Worm (Caenorhabditis elegans) whole organism, L2 larva: ENCODE results near the gene F55B11.5.

Experiments
- Y55F3AM.14 ChIP-seq: fragments of 200-800 bp; sonication (Bioruptor generic); optimal IDR thresholded peaks from 2 replicates; lab custom pipeline; 2018; ENCODE audit warnings: mild to moderate bottlenecking, missing genetic modification characterization, missing compliant biosample characterization
- ZK546.5 ChIP-seq: sonication (generic microtip); optimal IDR thresholded peaks from 2 replicates; lab custom pipeline; 2017; ENCODE audit warnings: missing biosample characterization, missing genetic modification characterization
- alr-1 ChIP-seq: fragments of 150-350 bp; optimal IDR thresholded peaks from 2 replicates; lab custom pipeline; 2014; ENCODE audit warnings: missing biosample characterization, missing genetic modification characterization
- ama-1 ChIP-seq: fragments of 150-350 bp; optimal IDR thresholded peaks from 2 replicates; lab custom pipeline; 2018; ENCODE audit warnings: inconsistent platforms
- ceh-16 ChIP-seq: fragments of 150-350 bp; optimal IDR thresholded peaks from 2 replicates; lab custom pipeline; 2014; ENCODE audit warnings: missing biosample characterization, missing genetic modification characterization
- ceh-82 ChIP-seq: fragments of 150-350 bp; optimal IDR thresholded peaks from 2 replicates; lab custom pipeline; 2014; ENCODE audit warnings: missing biosample characterization, missing genetic modification characterization
- crh-2 ChIP-seq: sonication (generic microtip); optimal IDR thresholded peaks from 2 replicates; lab custom pipeline; 2017; ENCODE audit warnings: missing biosample characterization, missing genetic modification characterization
- dmd-4 ChIP-seq: sonication (generic microtip); optimal IDR thresholded peaks from 2 replicates; lab custom pipeline; 2017; ENCODE audit warnings: missing biosample characterization, missing genetic modification characterization
- egl-27 ChIP-seq: sonication (generic microtip); optimal IDR thresholded peaks from 3 replicates; lab custom pipeline; 2017; ENCODE audit warnings: missing biosample characterization, missing genetic modification reagents, missing genetic modification characterization
- fos-1 ChIP-seq: fragments of 150-350 bp; optimal IDR thresholded peaks from 2 replicates; lab custom pipeline; 2014; ENCODE audit warnings: missing biosample characterization, missing genetic modification characterization
- gmeb-1 ChIP-seq: fragments of 150-350 bp; optimal IDR thresholded peaks from 2 replicates; lab custom pipeline; 2014; ENCODE audit warnings: missing biosample characterization, missing genetic modification characterization
- lin-39 ChIP-seq: fragments of 150-350 bp; optimal IDR thresholded peaks from 2 replicates; lab custom pipeline; 2014; ENCODE audit warnings: missing biosample characterization, missing genetic modification reagents, missing genetic modification characterization
- lsy-2 ChIP-seq, 2 experiments: fragments of 150-350 bp in 1 of 2; sonication (generic microtip) in 1 of 2; optimal IDR thresholded peaks; 2 replicates each; lab custom pipeline; 2014 to 2017; ENCODE audit warnings: missing biosample characterization in 2 of 2, missing genetic modification characterization in 2 of 2
- mab-5 ChIP-seq: fragments of 150-350 bp; optimal IDR thresholded peaks from 2 replicates; lab custom pipeline; 2014; ENCODE audit warnings: missing biosample characterization, missing genetic modification characterization
- mbf-1 ChIP-seq: sonication (generic microtip); optimal IDR thresholded peaks from 2 replicates; lab custom pipeline; 2017; ENCODE audit warnings: missing biosample characterization, missing genetic modification characterization
- mdl-1 ChIP-seq, 2 experiments: fragments of 150-350 bp in 1 of 2; sonication (generic microtip) in 1 of 2; optimal IDR thresholded peaks; 2 replicates each; lab custom pipeline; 2017; ENCODE audit warnings: missing biosample characterization in 2 of 2, missing genetic modification characterization in 2 of 2
- nhr-10 ChIP-seq: sonication (generic microtip); optimal IDR thresholded peaks from 2 replicates; lab custom pipeline; 2017; ENCODE audit warnings: missing biosample characterization, missing genetic modification characterization
- nhr-11 ChIP-seq: fragments of 150-350 bp; optimal IDR thresholded peaks from 2 replicates; lab custom pipeline; 2014; ENCODE audit warnings: missing biosample characterization, missing genetic modification characterization
- nhr-129 ChIP-seq: fragments of 150-350 bp; optimal IDR thresholded peaks from 2 replicates; lab custom pipeline; 2014; ENCODE audit warnings: missing biosample characterization, missing genetic modification characterization
- nhr-21 ChIP-seq: fragments of 150-350 bp; optimal IDR thresholded peaks from 2 replicates; lab custom pipeline; 2014; ENCODE audit warnings: missing biosample characterization, missing genetic modification characterization
- nhr-23 ChIP-seq: fragments of 150-350 bp; optimal IDR thresholded peaks from 2 replicates; lab custom pipeline; 2014; ENCODE audit warnings: missing biosample characterization, missing genetic modification reagents, missing genetic modification characterization
- nhr-237 ChIP-seq: fragments of 150-350 bp; optimal IDR thresholded peaks from 2 replicates; lab custom pipeline; 2014; ENCODE audit warnings: missing biosample characterization, missing genetic modification characterization
- nhr-25 ChIP-seq: fragments of 150-350 bp; sonication (generic microtip); optimal IDR thresholded peaks from 3 replicates; lab custom pipeline; 2014; ENCODE audit warnings: missing biosample characterization, missing genetic modification characterization
- nhr-77 ChIP-seq: fragments of 150-350 bp; optimal IDR thresholded peaks from 2 replicates; lab custom pipeline; 2014; ENCODE audit warnings: missing biosample characterization, missing genetic modification characterization
- skn-1 ChIP-seq: sonication (generic microtip); optimal IDR thresholded peaks from 2 replicates; lab custom pipeline; 2017; ENCODE audit warnings: missing biosample characterization, missing genetic modification characterization
- sma-3 ChIP-seq: sonication (generic microtip); optimal IDR thresholded peaks from 2 replicates; lab custom pipeline; 2016; ENCODE audit warnings: missing genetic modification reagents, missing genetic modification characterization, missing compliant biosample characterization
- sma-9 ChIP-seq, 2 experiments: fragments of 150-350 bp in 1 of 2; sonication (generic microtip) in 1 of 2; optimal IDR thresholded peaks; 2 replicates each; lab custom pipeline; 2014 to 2016; ENCODE audit warnings: missing genetic modification characterization in 2 of 2, mild to moderate bottlenecking in 1 of 2, missing biosample characterization in 1 of 2, missing compliant biosample characterization in 1 of 2, missing genetic modification reagents in 1 of 2, moderate library complexity in 1 of 2
- snpc-4 ChIP-seq: fragments of 150-350 bp; optimal IDR thresholded peaks from 2 replicates; lab custom pipeline; 2014; ENCODE audit warnings: missing biosample characterization, missing genetic modification characterization
- unc-39 ChIP-seq: fragments of 150-350 bp; optimal IDR thresholded peaks from 2 replicates; lab custom pipeline; 2014; ENCODE audit warnings: missing biosample characterization, missing genetic modification characterization
- ztf-1 ChIP-seq: fragments of 200-800 bp; sonication (Bioruptor generic); conservative IDR thresholded peaks from 2 replicates; pipeline ENCODE4 v1.3.6; 2022; ENCODE audit warnings: missing genetic modification characterization, missing compliant biosample characterization
- ztf-11 ChIP-seq: sonication (generic microtip); optimal IDR thresholded peaks from 2 replicates; lab custom pipeline; 2017; ENCODE audit warnings: missing biosample characterization, missing genetic modification characterization
- ztf-4 ChIP-seq: fragments of 150-350 bp; optimal IDR thresholded peaks from 2 replicates; lab custom pipeline; 2014; ENCODE audit warnings: missing biosample characterization, missing genetic modification characterization

The F55B11.5 gene

DNA sequence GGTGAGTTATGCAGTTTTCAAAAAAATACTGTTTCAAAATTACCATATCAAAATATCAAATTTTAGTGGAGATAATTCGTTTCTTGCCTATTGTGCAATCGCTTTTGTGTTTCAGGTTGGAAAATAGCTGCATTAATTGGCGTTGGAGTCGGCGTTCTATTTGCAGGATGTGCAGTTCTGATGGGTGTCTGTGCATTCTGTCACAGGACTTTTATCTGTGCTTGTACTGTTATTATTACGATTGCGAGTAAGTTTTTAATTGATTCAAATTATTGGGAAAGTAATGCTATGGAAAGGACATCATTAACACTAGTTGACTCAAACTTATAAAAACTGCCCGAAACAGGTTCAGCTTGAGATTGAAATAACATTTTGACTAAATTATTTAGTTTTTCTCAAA lies 32.7 kb upstream of the F55B11.5 start:
- TF ChIP-seq Y55F3AM.14 (GFP tag; lab: Kevin White, UChicago) (no peak), nhr-23 (no peak), nhr-21 (tag; lab: Kevin White, UChicago) (no peak), ztf-11 (no peak), snpc-4 (tag; lab: Kevin White, UChicago) (no peak), ZK546.5 (tag; lab: Kevin White, UChicago) (no peak), nhr-11 (tag; lab: Kevin White, UChicago) (no peak), mab-5 (no peak), ceh-16 (tag; lab: Kevin White, UChicago) (no peak)

DNA sequence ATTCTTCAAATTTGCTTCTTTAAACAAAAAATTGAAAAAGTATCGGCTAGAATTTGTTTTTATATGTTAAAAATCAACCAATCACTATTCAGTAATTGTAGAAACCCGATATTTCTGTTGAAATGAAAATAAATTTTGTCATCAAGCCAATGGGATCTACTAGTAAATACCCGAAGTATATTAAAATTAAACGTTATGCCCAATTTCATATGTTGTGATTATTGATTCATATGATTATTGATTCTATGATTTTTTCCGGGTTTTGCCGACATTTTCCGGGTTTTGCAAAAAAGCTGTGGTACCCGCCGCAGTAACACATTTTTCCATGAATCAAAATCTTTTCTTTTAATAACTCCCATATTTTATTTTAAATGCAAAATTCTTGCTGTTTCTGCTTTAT lies 32.0 kb upstream of the F55B11.5 start:
- no peak for TF ChIP-seq lin-39 (tag; lab: Kevin White, UChicago)
- no peak for TF ChIP-seq dmd-4 (tag; lab: Kevin White, UChicago)
- TF ChIP-seq mdl-1 (tag; optimal IDR thresholded peaks at IDR 0.05; lab: Kevin White, UChicago): no peak
- no peak for TF ChIP-seq ama-1
- TF ChIP-seq mab-5: no peak
- TF ChIP-seq ceh-82 (tag; lab: Kevin White, UChicago): no peak
- TF ChIP-seq ZK546.5 (tag; lab: Kevin White, UChicago): no peak
- TF ChIP-seq alr-1 (tag; lab: Kevin White, UChicago): no peak
- no peak for TF ChIP-seq nhr-237 (tag; lab: Kevin White, UChicago)

- TF ChIP-seq Y55F3AM.14 (GFP tag; lab: Kevin White, UChicago): no peak
- TF ChIP-seq ZK546.5 (tag; lab: Kevin White, UChicago): no peak
- no peak for TF ChIP-seq ztf-4 (tag; lab: Kevin White, UChicago)
- TF ChIP-seq mbf-1 (tag; lab: Kevin White, UChicago): no peak
- no peak for TF ChIP-seq crh-2
- TF ChIP-seq sma-3 (GFP tag; lab: Kevin White, UChicago): no peak
- TF ChIP-seq nhr-10 (tag; lab: Kevin White, UChicago): no peak
- TF ChIP-seq ceh-82 (tag; lab: Kevin White, UChicago): no peak
- no peak for TF ChIP-seq unc-39 (tag; lab: Kevin White, UChicago)
- TF ChIP-seq alr-1 (tag; lab: Kevin White, UChicago): no peak
- no peak for TF ChIP-seq ztf-1 (GFP tag; lab: Robert Waterston, UW)
- no peak for TF ChIP-seq nhr-237 (tag; lab: Kevin White, UChicago)
- TF ChIP-seq egl-27 (tag; lab: Kevin White, UChicago): no peak
- no peak for TF ChIP-seq fos-1
- no peak for TF ChIP-seq lin-39 (tag; lab: Kevin White, UChicago)
- TF ChIP-seq nhr-77: no peak
- TF ChIP-seq nhr-25 (tag; lab: Kevin White, UChicago): no peak
Measured at ce11 chrIV:14408569-14408968, 18.9 kb upstream of the F55B11.5 start.

- peak; percentile 53 for TF ChIP-seq nhr-129
- no peak for TF ChIP-seq mbf-1 (tag; lab: Kevin White, UChicago)
Measured at ce11 chrIV:14412655-14413054, 14.8 kb upstream of the F55B11.5 start, which contains the start of gene xdh-1. xdh-1 (minus strand) TSS chrIV:14412894.

DNA sequence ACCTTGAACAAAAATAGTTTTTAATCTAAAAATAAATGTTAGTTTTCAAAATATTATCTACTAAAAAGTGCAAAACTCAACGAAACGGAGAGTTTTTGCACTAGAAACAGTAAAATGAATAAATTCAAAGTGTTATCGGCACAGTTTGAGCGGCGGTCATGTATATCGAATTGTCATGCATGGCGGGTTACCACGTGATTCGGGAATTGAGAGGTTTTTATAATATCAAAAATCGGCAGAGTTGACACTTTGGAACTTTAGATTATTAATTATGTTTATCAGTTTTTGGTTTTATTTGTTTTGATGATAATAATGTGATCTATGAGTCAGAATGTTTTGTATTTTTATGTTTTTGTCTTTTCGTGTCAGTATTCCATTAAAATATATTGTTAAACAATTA lies 14.1 kb upstream of the F55B11.5 start:
- no peak for TF ChIP-seq lsy-2 (tag; optimal IDR thresholded peaks at IDR 0.05; lab: Kevin White, UChicago)
- no peak for TF ChIP-seq nhr-77
- TF ChIP-seq mbf-1 (tag; lab: Kevin White, UChicago): no peak
- TF ChIP-seq crh-2: peak; percentile 3
- TF ChIP-seq skn-1 (tag; lab: Kevin White, UChicago): peak; percentile 82
- peak; percentile 29 for TF ChIP-seq gmeb-1 (tag; lab: Kevin White, UChicago)
- TF ChIP-seq sma-9 (GFP tag; optimal IDR thresholded peaks at IDR 0.05; lab: Kevin White, UChicago): peak; percentile 42
- TF ChIP-seq sma-9 (tag; optimal IDR thresholded peaks at IDR 0.05; lab: Kevin White, UChicago): no peak
- TF ChIP-seq ztf-1 (GFP tag; lab: Robert Waterston, UW): no peak
- TF ChIP-seq ceh-82 (tag; lab: Kevin White, UChicago): no peak
- TF ChIP-seq snpc-4 (tag; lab: Kevin White, UChicago): no peak
- no peak for TF ChIP-seq ceh-16 (tag; lab: Kevin White, UChicago)
- no peak for TF ChIP-seq lin-39 (tag; lab: Kevin White, UChicago)
- peak in 1 of 2 experiments; percentile 32 for TF ChIP-seq mdl-1 (tag; optimal IDR thresholded peaks at IDR 0.05; lab: Kevin White, UChicago)
- no peak for TF ChIP-seq nhr-11 (tag; lab: Kevin White, UChicago)
- no peak for TF ChIP-seq ZK546.5 (tag; lab: Kevin White, UChicago)
- TF ChIP-seq fos-1: peak; percentile 63
